ENCODE assay signal across 2 worm cellular contexts in the genomic region with DNA sequence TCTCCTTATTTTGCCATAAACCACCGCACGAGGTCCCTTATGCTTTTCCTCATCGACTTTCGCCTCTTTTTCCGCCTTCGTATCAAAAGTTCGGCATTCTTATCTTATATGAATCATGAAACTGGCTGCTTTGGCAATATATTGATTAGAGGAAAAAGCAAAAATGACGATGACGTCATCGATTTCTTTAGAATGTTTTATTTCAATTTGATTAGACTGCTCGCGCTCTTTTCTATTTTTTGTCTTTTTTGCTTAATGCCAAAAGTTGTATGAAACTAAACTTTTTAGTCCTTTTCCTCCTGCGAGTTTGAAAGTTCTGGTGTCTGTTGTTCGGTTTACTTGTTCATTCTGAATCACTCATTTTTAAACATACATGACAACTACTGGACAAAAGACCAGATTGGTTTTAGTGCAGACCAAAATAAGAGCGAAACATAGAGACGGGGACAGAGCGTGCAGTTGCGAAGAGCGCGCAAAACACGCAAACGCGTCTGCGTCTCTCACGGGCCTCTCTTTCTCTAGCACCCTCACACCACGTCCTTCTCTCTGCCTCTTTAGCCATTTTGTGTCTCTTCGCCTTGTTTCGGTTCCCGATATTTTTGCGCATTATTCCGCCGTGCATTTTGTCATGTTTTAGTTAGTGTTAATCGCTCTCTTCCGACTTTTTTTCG.
TF ChIP-seq lines count a peak whose summit lies in the region.

No protein-coding gene starts in this region.

TF ChIP-seq in whole organism, L1 larva, 84 proteins besides CTCF, POLR2A, EP300 and RAD21 (continued from another document):
- no peak for TF ChIP-seq lir-3 (tag; optimal IDR thresholded peaks at IDR 0.05; lab: Kevin White, UChicago; ENCODE audit: poor library complexity)
- no peak for TF ChIP-seq aha-1 (tag; optimal IDR thresholded peaks at IDR 0.05; lab: Kevin White, UChicago)
- peak; percentile 53 for TF ChIP-seq fkh-8 (tag; optimal IDR thresholded peaks at IDR 0.05; lab: Kevin White, UChicago)
- no peak for TF ChIP-seq nhr-19 (GFP tag; conservative IDR thresholded peaks at IDR 0.05; lab: Robert Waterston, UW)
- peak; percentile 44 for TF ChIP-seq rnt-1 (tag; optimal IDR thresholded peaks at IDR 0.05; lab: Kevin White, UChicago)
- TF ChIP-seq nhr-47 (tag; optimal IDR thresholded peaks at IDR 0.05; lab: Kevin White, UChicago): peak; percentile 59
- no peak for TF ChIP-seq hpl-2 (GFP tag; optimal IDR thresholded peaks at IDR 0.05; lab: Kevin White, UChicago)
- TF ChIP-seq nhr-20 (tag; optimal IDR thresholded peaks at IDR 0.05; lab: Kevin White, UChicago): peak; percentile 37
- no peak for TF ChIP-seq ama-1 (optimal IDR thresholded peaks at IDR 0.05; lab: Kevin White, UChicago)
- no peak for TF ChIP-seq ces-1 (GFP tag; optimal IDR thresholded peaks at IDR 0.05; lab: Kevin White, UChicago)
- TF ChIP-seq ceh-90 (tag; optimal IDR thresholded peaks at IDR 0.05; lab: Kevin White, UChicago): no peak
- no peak for TF ChIP-seq nhr-90 (tag; optimal IDR thresholded peaks at IDR 0.05; lab: Kevin White, UChicago; ENCODE audit: poor library complexity)
- no peak for TF ChIP-seq snpc-4 (tag; optimal IDR thresholded peaks at IDR 0.05; lab: Kevin White, UChicago)
- TF ChIP-seq unc-30 (tag; optimal IDR thresholded peaks at IDR 0.05; lab: Kevin White, UChicago): no peak
- TF ChIP-seq unc-86 (tag; optimal IDR thresholded peaks at IDR 0.05; lab: Kevin White, UChicago): peak; percentile 46
- no peak for TF ChIP-seq Y116A8C.19 (tag; optimal IDR thresholded peaks at IDR 0.05; lab: Kevin White, UChicago; ENCODE audit: borderline replicate concordance)
- TF ChIP-seq egl-27 (tag; optimal IDR thresholded peaks at IDR 0.05; lab: Kevin White, UChicago): no peak
- peak; percentile 38 for TF ChIP-seq xbp-1 (tag; optimal IDR thresholded peaks at IDR 0.05; lab: Kevin White, UChicago)
- peak; percentile 32; the same call in 1 of the 2 replicates for TF ChIP-seq grh-1 (GFP tag; IDR thresholded peaks at IDR 0.05; lab: Robert Waterston, UW)
- no peak for TF ChIP-seq lin-15B (tag; optimal IDR thresholded peaks at IDR 0.05; lab: Kevin White, UChicago)
- TF ChIP-seq mab-9 (GFP tag; IDR thresholded peaks at IDR 0.05; lab: Robert Waterston, UW): no peak
- TF ChIP-seq nhr-76 (tag; optimal IDR thresholded peaks at IDR 0.05; lab: Kevin White, UChicago): no peak
- peak; percentile 17 for TF ChIP-seq ceh-8 (GFP tag; optimal IDR thresholded peaks at IDR 0.05; lab: Kevin White, UChicago)
- TF ChIP-seq fos-1 (tag; optimal IDR thresholded peaks at IDR 0.05; lab: Kevin White, UChicago): no peak
- no peak for TF ChIP-seq lin-13 (GFP tag; optimal IDR thresholded peaks at IDR 0.05; lab: Kevin White, UChicago)
- TF ChIP-seq ets-5 (GFP tag; IDR thresholded peaks at IDR 0.05; lab: Robert Waterston, UW): no peak
- TF ChIP-seq alr-1 (tag; optimal IDR thresholded peaks at IDR 0.05; lab: Kevin White, UChicago; ENCODE audit: borderline replicate concordance): no peak
- no peak for TF ChIP-seq sup-37 (GFP tag; optimal IDR thresholded peaks at IDR 0.05; lab: Kevin White, UChicago)
- no peak for TF ChIP-seq ceh-88 (GFP tag; IDR thresholded peaks at IDR 0.05; lab: Robert Waterston, UW)
- peak; percentile 83 for TF ChIP-seq snu-23 (GFP tag; optimal IDR thresholded peaks at IDR 0.05; lab: Kevin White, UChicago)
- no peak for TF ChIP-seq hlh-17 (GFP tag; optimal IDR thresholded peaks at IDR 0.05; lab: Kevin White, UChicago; ENCODE audit: borderline replicate concordance)
- no peak for TF ChIP-seq blmp-1 (tag; optimal IDR thresholded peaks at IDR 0.05; lab: Kevin White, UChicago)
- TF ChIP-seq pag-3 (tag; optimal IDR thresholded peaks at IDR 0.05; lab: Kevin White, UChicago; ENCODE audit: borderline replicate concordance, insufficient read depth): no peak
- TF ChIP-seq nhr-84 (tag; optimal IDR thresholded peaks at IDR 0.05; lab: Kevin White, UChicago): no peak
- TF ChIP-seq swsn-7 (tag; optimal IDR thresholded peaks at IDR 0.05; lab: Kevin White, UChicago): peak; percentile 47
- no peak for TF ChIP-seq elt-2 (tag; optimal IDR thresholded peaks at IDR 0.05; lab: Kevin White, UChicago)
- no peak for TF ChIP-seq nhr-12 (tag; optimal IDR thresholded peaks at IDR 0.05; lab: Kevin White, UChicago)
- TF ChIP-seq dsc-1 (tag; optimal IDR thresholded peaks at IDR 0.05; lab: Kevin White, UChicago): peak; percentile 29
- TF ChIP-seq nhr-28 (tag; optimal IDR thresholded peaks at IDR 0.05; lab: Kevin White, UChicago): no peak
- peak; percentile 23 for TF ChIP-seq isw-1 (GFP tag; IDR thresholded peaks at IDR 0.05; lab: Robert Waterston, UW)
- TF ChIP-seq ztf-11 (tag; optimal IDR thresholded peaks at IDR 0.05; lab: Kevin White, UChicago): no peak
- TF ChIP-seq ceh-82 (tag; optimal IDR thresholded peaks at IDR 0.05; lab: Kevin White, UChicago): peak; percentile 22 to 83 (median 61)
- peak; percentile 25 to 49 for TF ChIP-seq lin-35 (GFP tag; optimal IDR thresholded peaks at IDR 0.05; lab: Kevin White, UChicago)
- no peak for TF ChIP-seq egl-13 (tag; optimal IDR thresholded peaks at IDR 0.05; lab: Kevin White, UChicago)
- no peak for TF ChIP-seq dpl-1 (GFP tag; optimal IDR thresholded peaks at IDR 0.05; lab: Kevin White, UChicago)
- no peak for TF ChIP-seq skn-1 (tag; optimal IDR thresholded peaks at IDR 0.05; lab: Kevin White, UChicago)
- TF ChIP-seq pqm-1 (tag; optimal IDR thresholded peaks at IDR 0.05; lab: Kevin White, UChicago): no peak
- TF ChIP-seq tbx-2 (tag; optimal IDR thresholded peaks at IDR 0.05; lab: Kevin White, UChicago): no peak
- no peak for TF ChIP-seq jun-1 (tag; optimal IDR thresholded peaks at IDR 0.05; lab: Kevin White, UChicago)
- TF ChIP-seq pax-3 (tag; optimal IDR thresholded peaks at IDR 0.05; lab: Kevin White, UChicago): no peak
- TF ChIP-seq zag-1 (tag; optimal IDR thresholded peaks at IDR 0.05; lab: Kevin White, UChicago): no peak
- no peak for TF ChIP-seq tlp-1 (tag; optimal IDR thresholded peaks at IDR 0.05; lab: Kevin White, UChicago)
- no peak for TF ChIP-seq sptf-1 (tag; optimal IDR thresholded peaks at IDR 0.05; lab: Kevin White, UChicago)
- no peak for TF ChIP-seq zip-4 (GFP tag; optimal IDR thresholded peaks at IDR 0.05; lab: Kevin White, UChicago)
- peak; percentile 76 for TF ChIP-seq nhr-85 (tag; lab: Kevin White, UChicago)
- no peak for TF ChIP-seq fkh-4 (tag; optimal IDR thresholded peaks at IDR 0.05; lab: Kevin White, UChicago; ENCODE audit: borderline replicate concordance)
- TF ChIP-seq mef-2 (tag; optimal IDR thresholded peaks at IDR 0.05; lab: Kevin White, UChicago): no peak
- TF ChIP-seq irx-1 (tag; optimal IDR thresholded peaks at IDR 0.05; lab: Kevin White, UChicago): no peak
- TF ChIP-seq C34B4.2 (tag; optimal IDR thresholded peaks at IDR 0.05; lab: Kevin White, UChicago): no peak
- TF ChIP-seq hlh-4 (tag; optimal IDR thresholded peaks at IDR 0.05; lab: Kevin White, UChicago): no peak
- TF ChIP-seq mep-1 (tag; optimal IDR thresholded peaks at IDR 0.05; lab: Kevin White, UChicago): no peak
TF ChIP-seq in whole organism, L1 larva: peak in this region for 19.

TF ChIP-seq in whole organism, L3 larva, 47 proteins besides CTCF, POLR2A, EP300 and RAD21 (continued from another document):
- TF ChIP-seq lin-15B (tag; optimal IDR thresholded peaks at IDR 0.05; lab: Kevin White, UChicago) (peak; percentile 24), daf-12 (tag; optimal IDR thresholded peaks at IDR 0.05; lab: Kevin White, UChicago) (no peak)
